Worm (Caenorhabditis elegans): Measurements from ENCODE around the gene T06F4.1.

The T06F4.1 gene

ce11 chrX:4072501-4072900 lies 6.7 kb downstream of the T06F4.1 start:
- TF ChIP-seq med-1 (GFP tag; optimal IDR thresholded peaks at IDR 0.05; ENCODE audit: insufficient read depth) (no peak), T22C8.4 (GFP tag; IDR thresholded peaks at IDR 0.05) (no peak), ref-1 (GFP tag; conservative IDR thresholded peaks at IDR 0.05) (no peak), klf-2 (GFP tag; conservative IDR thresholded peaks at IDR 0.05) (no peak), ztf-29 (GFP tag; IDR thresholded peaks at IDR 0.05) (no peak), flt-1 (GFP tag; IDR thresholded peaks at IDR 0.05) (no peak), cog-1 (tag; optimal IDR thresholded peaks at IDR 0.05) (no peak), ztf-23 (GFP tag; IDR thresholded peaks at IDR 0.05) (no peak)

DNA sequence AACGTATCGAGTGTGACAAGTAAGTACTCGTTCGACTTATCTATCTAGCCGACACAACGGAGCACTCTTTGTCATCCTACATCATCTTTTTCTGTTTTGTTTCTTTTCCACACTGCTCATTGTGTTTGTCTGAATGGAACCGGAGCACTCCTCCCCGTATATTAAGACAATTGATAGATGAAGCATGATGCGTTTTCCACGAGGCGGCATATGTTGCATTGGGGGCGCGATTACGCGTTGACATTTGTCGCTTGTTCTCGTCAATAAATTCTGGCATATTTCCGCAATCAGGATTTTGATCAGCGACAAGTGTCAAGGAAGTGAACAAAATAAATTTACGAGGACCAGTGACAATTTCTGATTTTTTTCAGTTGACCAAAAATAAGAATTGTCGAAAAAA lies 11.0 kb downstream of the T06F4.1 start:
- TF ChIP-seq klf-2 (GFP tag; conservative IDR thresholded peaks at IDR 0.05) (no peak), flt-1 (GFP tag; IDR thresholded peaks at IDR 0.05) (no peak), ztf-23 (GFP tag; IDR thresholded peaks at IDR 0.05) (no peak), tab-1 (GFP tag; IDR thresholded peaks at IDR 0.05) (no peak), ref-1 (GFP tag; conservative IDR thresholded peaks at IDR 0.05) (no peak), med-1 (GFP tag; optimal IDR thresholded peaks at IDR 0.05; ENCODE audit: insufficient read depth) (no peak), T22C8.4 (GFP tag; IDR thresholded peaks at IDR 0.05) (no peak), ztf-29 (GFP tag; IDR thresholded peaks at IDR 0.05) (no peak), cog-1 (tag; optimal IDR thresholded peaks at IDR 0.05) (no peak)

ce11 chrX:4061968-4062367 lies 17.2 kb downstream of the T06F4.1 start:
- no peak for TF ChIP-seq flt-1 (GFP tag; IDR thresholded peaks at IDR 0.05)
- TF ChIP-seq ref-1 (GFP tag; conservative IDR thresholded peaks at IDR 0.05) = no peak
- TF ChIP-seq ztf-29 (GFP tag; IDR thresholded peaks at IDR 0.05) = no peak
- no peak for TF ChIP-seq T22C8.4 (GFP tag; IDR thresholded peaks at IDR 0.05)
- no peak for TF ChIP-seq ztf-23 (GFP tag; IDR thresholded peaks at IDR 0.05)
- TF ChIP-seq klf-2 (GFP tag; conservative IDR thresholded peaks at IDR 0.05) = no peak
- TF ChIP-seq cog-1 (tag; optimal IDR thresholded peaks at IDR 0.05) = no peak
- no peak for TF ChIP-seq med-1 (GFP tag; optimal IDR thresholded peaks at IDR 0.05; ENCODE audit: insufficient read depth)
- no peak for TF ChIP-seq tab-1 (GFP tag; IDR thresholded peaks at IDR 0.05)

DNA sequence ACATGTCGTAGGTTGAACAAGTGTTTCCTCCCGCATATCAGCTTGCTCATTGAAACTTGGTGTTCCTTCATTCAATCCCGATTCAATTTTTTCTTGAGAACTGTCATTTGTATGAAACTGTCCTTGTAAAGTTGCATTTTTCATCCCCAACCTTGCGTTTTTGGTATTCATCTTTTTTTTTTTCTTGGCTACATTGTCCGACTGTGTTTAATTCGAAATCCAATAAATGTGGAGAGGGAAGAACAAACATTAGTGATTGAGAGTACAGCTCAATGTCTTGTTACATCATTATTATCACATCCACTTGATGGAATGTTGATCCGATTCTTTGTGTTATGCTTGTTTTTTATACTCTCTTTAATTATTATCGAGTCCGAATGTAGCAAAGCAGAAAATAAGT lies 57.2 kb downstream of the T06F4.1 start, which contains the start of gene acr-10:
Gene acr-10, plus strand, starts transcription at position 301 of the 400 bp plus-strand sequence.
- no peak for TF ChIP-seq tab-1 (GFP tag; IDR thresholded peaks at IDR 0.05)
- TF ChIP-seq klf-2 (GFP tag; conservative IDR thresholded peaks at IDR 0.05) = no peak
- TF ChIP-seq ztf-29 (GFP tag; IDR thresholded peaks at IDR 0.05) = no peak
- TF ChIP-seq ref-1 (GFP tag; conservative IDR thresholded peaks at IDR 0.05) = no peak
- TF ChIP-seq cog-1 (tag; optimal IDR thresholded peaks at IDR 0.05) = no peak
- TF ChIP-seq ztf-23 (GFP tag; IDR thresholded peaks at IDR 0.05) = no peak
- no peak for TF ChIP-seq T22C8.4 (GFP tag; IDR thresholded peaks at IDR 0.05)
- TF ChIP-seq flt-1 (GFP tag; IDR thresholded peaks at IDR 0.05) = no peak
- TF ChIP-seq med-1 (GFP tag; optimal IDR thresholded peaks at IDR 0.05; ENCODE audit: insufficient read depth) = no peak

ce11 chrX:4018566-4019182 lies 60.5 kb downstream of the T06F4.1 start:
- TF ChIP-seq klf-2 (GFP tag; conservative IDR thresholded peaks at IDR 0.05) (no peak), ztf-29 (GFP tag; IDR thresholded peaks at IDR 0.05) (no peak), ref-1 (GFP tag; conservative IDR thresholded peaks at IDR 0.05) (no peak), tab-1 (GFP tag; IDR thresholded peaks at IDR 0.05) (no peak), flt-1 (GFP tag; IDR thresholded peaks at IDR 0.05) (no peak), cog-1 (tag; optimal IDR thresholded peaks at IDR 0.05) (no peak), med-1 (GFP tag; optimal IDR thresholded peaks at IDR 0.05; ENCODE audit: insufficient read depth) (no peak), ztf-23 (GFP tag; IDR thresholded peaks at IDR 0.05) (no peak), T22C8.4 (GFP tag; IDR thresholded peaks at IDR 0.05) (no peak)

- TF ChIP-seq T22C8.4 (GFP tag; IDR thresholded peaks at IDR 0.05) = no peak
- TF ChIP-seq klf-2 (GFP tag; conservative IDR thresholded peaks at IDR 0.05) = no peak
- no peak for TF ChIP-seq ztf-23 (GFP tag; IDR thresholded peaks at IDR 0.05)
- no peak for TF ChIP-seq ztf-29 (GFP tag; IDR thresholded peaks at IDR 0.05)
- TF ChIP-seq med-1 (GFP tag; optimal IDR thresholded peaks at IDR 0.05; ENCODE audit: insufficient read depth) = no peak
- no peak for TF ChIP-seq cog-1 (tag; optimal IDR thresholded peaks at IDR 0.05)
- TF ChIP-seq flt-1 (GFP tag; IDR thresholded peaks at IDR 0.05) = no peak
- TF ChIP-seq tab-1 (GFP tag; IDR thresholded peaks at IDR 0.05) = no peak
- no peak for TF ChIP-seq ref-1 (GFP tag; conservative IDR thresholded peaks at IDR 0.05)
Observed at ce11 chrX:4017576-4018309, 61.4 kb downstream of the T06F4.1 start.

ce11 chrX:4016113-4016512 lies 63.1 kb downstream of the T06F4.1 start, which contains the start of gene hrg-1:
Gene hrg-1, minus strand, starts transcription at chrX:4016221.
- no peak for TF ChIP-seq ref-1 (GFP tag; conservative IDR thresholded peaks at IDR 0.05)
- TF ChIP-seq med-1 (GFP tag; optimal IDR thresholded peaks at IDR 0.05; ENCODE audit: insufficient read depth) = no peak
- TF ChIP-seq tab-1 (GFP tag; IDR thresholded peaks at IDR 0.05) = no peak
- TF ChIP-seq ztf-29 (GFP tag; IDR thresholded peaks at IDR 0.05) = no peak
- no peak for TF ChIP-seq klf-2 (GFP tag; conservative IDR thresholded peaks at IDR 0.05)
- no peak for TF ChIP-seq ztf-23 (GFP tag; IDR thresholded peaks at IDR 0.05)
- no peak for TF ChIP-seq flt-1 (GFP tag; IDR thresholded peaks at IDR 0.05)
- TF ChIP-seq cog-1 (tag; optimal IDR thresholded peaks at IDR 0.05) = no peak
- TF ChIP-seq T22C8.4 (GFP tag; IDR thresholded peaks at IDR 0.05) = no peak

ce11 chrX:4011919-4012318 lies 67.2 kb downstream of the T06F4.1 start, which contains the start of gene mop-25.1:
Gene mop-25.1, plus strand, starts transcription at chrX:4012219.
- TF ChIP-seq ztf-23 (GFP tag; IDR thresholded peaks at IDR 0.05) (no peak), klf-2 (GFP tag; conservative IDR thresholded peaks at IDR 0.05) (no peak), flt-1 (GFP tag; IDR thresholded peaks at IDR 0.05) (no peak), tab-1 (GFP tag; IDR thresholded peaks at IDR 0.05) (no peak), cog-1 (tag; optimal IDR thresholded peaks at IDR 0.05) (no peak), ref-1 (GFP tag; conservative IDR thresholded peaks at IDR 0.05) (no peak), med-1 (GFP tag; optimal IDR thresholded peaks at IDR 0.05; ENCODE audit: insufficient read depth) (no peak), T22C8.4 (GFP tag; IDR thresholded peaks at IDR 0.05) (no peak)

DNA sequence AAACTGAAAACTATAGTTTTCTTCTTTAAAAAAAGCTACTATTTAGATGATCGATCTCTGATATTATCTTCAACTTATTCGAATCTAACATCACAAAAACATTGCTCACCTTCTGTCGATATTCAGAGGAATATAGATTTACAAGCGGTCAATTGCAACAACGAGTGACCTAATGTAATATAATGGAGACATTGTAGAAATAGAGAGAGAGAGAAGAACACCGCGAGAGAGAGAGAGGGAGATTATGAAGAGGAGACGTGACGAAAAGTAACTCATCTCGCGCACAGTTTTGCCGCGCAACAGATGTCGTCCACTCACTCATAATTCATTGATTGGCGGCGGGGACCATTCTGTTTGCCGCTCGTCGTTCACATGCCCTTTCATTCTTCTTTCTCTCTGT lies 68.8 kb downstream of the T06F4.1 start:
- no peak for TF ChIP-seq ref-1 (GFP tag; conservative IDR thresholded peaks at IDR 0.05)
- no peak for TF ChIP-seq flt-1 (GFP tag; IDR thresholded peaks at IDR 0.05)

Data from whole organism, midembryonic.